Fruit fly (Drosophila melanogaster) S2 (cell line): ENCODE measurements around the gene hoe1.

ENCODE experiments used
- CG8478 ChIP-seq: fragments of >200 bp; optimal IDR thresholded peaks from 2 replicates; lab custom pipeline; 2018
- CTCF ChIP-seq, 2 experiments: fragments of >200 bp; optimal IDR thresholded peaks; 2 replicates each; lab custom pipeline; 2018

DNA sequence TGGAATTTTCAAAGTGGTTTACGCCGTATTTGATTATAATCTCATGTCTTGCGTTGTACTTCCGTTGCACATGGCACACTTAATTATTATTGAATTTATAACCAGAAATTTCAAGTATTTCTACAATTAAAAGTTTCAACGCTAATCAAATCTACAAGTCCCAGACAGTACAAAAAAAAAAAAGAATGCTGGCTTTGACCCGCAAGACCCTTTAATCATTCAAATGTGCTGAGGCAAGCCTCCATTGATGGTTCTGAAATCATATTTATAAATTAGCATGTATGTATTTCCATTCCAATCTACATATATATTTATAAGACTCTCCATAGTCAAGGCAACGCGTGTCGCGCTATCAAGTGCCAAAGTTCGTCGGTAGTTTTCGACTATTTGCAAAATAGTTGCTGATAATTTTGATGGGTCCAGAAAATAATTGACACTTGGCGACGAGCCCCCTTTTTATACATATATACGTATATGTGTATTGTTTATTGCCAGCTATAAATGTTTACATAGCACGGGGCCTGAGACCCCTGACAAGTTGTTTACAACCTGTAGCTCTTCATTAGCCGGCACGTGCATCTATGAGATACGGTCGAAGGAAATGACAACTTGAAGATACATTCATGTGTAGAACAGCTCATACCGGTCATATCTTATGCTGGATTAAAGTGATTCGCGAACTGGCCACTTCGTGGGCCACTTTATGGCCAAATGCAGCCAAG lies 35.5 kb downstream of the hoe1 start:
- no peak for TF ChIP-seq CTCF (optimal IDR thresholded peaks at IDR 0.05; lab: Kevin White, UChicago)
- TF ChIP-seq CG8478 (lab: Kevin White, UChicago), result no peak
